Worm (Caenorhabditis elegans): ENCODE data around the gene clc-19.

The clc-19 gene

DNA sequence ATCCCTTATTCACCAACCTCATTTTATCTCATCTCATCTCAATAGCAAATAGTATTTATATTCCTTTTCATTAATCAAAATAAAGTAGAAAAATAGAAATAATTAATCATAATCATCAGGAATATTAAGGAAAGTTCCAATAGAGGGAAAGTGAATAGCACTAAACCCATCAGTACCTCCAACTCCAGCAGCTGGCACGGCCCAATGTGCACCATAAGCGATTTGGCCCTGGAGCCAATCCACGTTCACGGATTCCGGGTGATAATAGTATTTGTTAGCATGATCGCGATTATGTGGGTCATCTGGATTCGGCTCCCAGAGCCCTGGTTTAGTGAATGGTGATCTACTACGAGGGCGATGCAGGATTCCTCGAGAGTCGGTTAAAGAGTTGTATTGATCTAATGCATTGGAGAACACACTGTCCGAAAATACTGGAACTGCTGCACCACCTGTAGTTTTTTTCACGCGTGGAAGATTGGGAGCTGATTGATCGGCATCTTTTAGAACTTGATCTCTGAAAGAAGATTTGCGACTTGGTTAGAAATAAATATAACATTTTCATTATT, 37.6 kb downstream of the clc-19 start (continued):
- peak; percentile 26 for TF ChIP-seq ceh-48 (tag; optimal IDR thresholded peaks at IDR 0.05)
- no peak for TF ChIP-seq pros-1 (tag; optimal IDR thresholded peaks at IDR 0.05)
- no peak for TF ChIP-seq ceh-18 (tag; optimal IDR thresholded peaks at IDR 0.05)
- peak; percentile 43 for TF ChIP-seq dve-1 (tag; optimal IDR thresholded peaks at IDR 0.05)
- TF ChIP-seq lin-11 (tag; optimal IDR thresholded peaks at IDR 0.05), result peak; percentile 57
- TF ChIP-seq odd-2 (tag; optimal IDR thresholded peaks at IDR 0.05), result no peak
- TF ChIP-seq ets-4 (tag; optimal IDR thresholded peaks at IDR 0.05), result no peak
- TF ChIP-seq hlh-30 (tag; optimal IDR thresholded peaks at IDR 0.05; ENCODE audit: insufficient read depth), result no peak
- TF ChIP-seq eyg-1 (tag; optimal IDR thresholded peaks at IDR 0.05), result no peak
- TF ChIP-seq elt-2 (tag; optimal IDR thresholded peaks at IDR 0.05), result peak; percentile 9
- TF ChIP-seq gmeb-2 (tag; optimal IDR thresholded peaks at IDR 0.05), result peak; percentile 73
- TF ChIP-seq hlh-6 (tag; optimal IDR thresholded peaks at IDR 0.05), result no peak
- peak; percentile 32 for TF ChIP-seq ceh-19 (GFP tag; optimal IDR thresholded peaks at IDR 0.05)
- no peak for TF ChIP-seq elt-4 (tag; optimal IDR thresholded peaks at IDR 0.05)
- TF ChIP-seq sdc-2 (tag; optimal IDR thresholded peaks at IDR 0.05), result no peak
- TF ChIP-seq Y22D7AL.16 (tag; optimal IDR thresholded peaks at IDR 0.05), result peak; percentile 50
- no peak for TF ChIP-seq tbx-7 (tag; optimal IDR thresholded peaks at IDR 0.05)
- TF ChIP-seq ceh-2 (tag; optimal IDR thresholded peaks at IDR 0.05), result no peak
- TF ChIP-seq pha-4 (tag; optimal IDR thresholded peaks at IDR 0.05), result no peak
- no peak for TF ChIP-seq syd-9 (tag; optimal IDR thresholded peaks at IDR 0.05)
- TF ChIP-seq madf-2 (tag; optimal IDR thresholded peaks at IDR 0.05), result peak; percentile 91
- TF ChIP-seq K02D7.2 (tag; optimal IDR thresholded peaks at IDR 0.05), result peak; percentile 52
- no peak for TF ChIP-seq unc-42 (tag; optimal IDR thresholded peaks at IDR 0.05)
- TF ChIP-seq mec-3 (tag; optimal IDR thresholded peaks at IDR 0.05; ENCODE audit: borderline replicate concordance), result no peak
- no peak for TF ChIP-seq fkh-6 (tag; optimal IDR thresholded peaks at IDR 0.05)
- peak; percentile 95 for TF ChIP-seq ama-1 (optimal IDR thresholded peaks at IDR 0.05)
- TF ChIP-seq pax-1 (tag; optimal IDR thresholded peaks at IDR 0.05), result no peak
- TF ChIP-seq hlh-8 (tag; optimal IDR thresholded peaks at IDR 0.05), result no peak

DNA sequence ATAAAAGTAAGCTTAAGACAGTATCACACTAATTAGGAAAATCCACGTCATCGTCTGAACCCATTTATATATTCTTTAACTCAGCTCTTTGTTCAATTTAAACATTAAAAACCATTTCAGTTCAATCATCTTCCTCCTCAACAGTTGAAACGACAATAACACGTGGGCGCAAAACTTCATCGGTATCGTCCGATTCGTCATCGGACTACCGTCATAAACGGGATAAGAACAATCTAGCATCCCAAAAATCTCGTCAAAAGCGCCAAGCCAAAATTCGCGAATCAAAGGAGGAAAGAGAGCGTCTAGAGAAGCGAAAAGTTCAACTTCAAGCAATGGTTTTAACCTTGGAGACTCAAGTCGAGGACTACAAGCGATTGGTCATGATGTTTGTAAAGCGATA, 38.2 kb downstream of the clc-19 start:
- no peak for TF ChIP-seq ceh-24 (tag; optimal IDR thresholded peaks at IDR 0.05)
- peak; percentile 54 for TF ChIP-seq ama-1 (optimal IDR thresholded peaks at IDR 0.05)
- no peak for TF ChIP-seq hlh-6 (tag; optimal IDR thresholded peaks at IDR 0.05)

DNA sequence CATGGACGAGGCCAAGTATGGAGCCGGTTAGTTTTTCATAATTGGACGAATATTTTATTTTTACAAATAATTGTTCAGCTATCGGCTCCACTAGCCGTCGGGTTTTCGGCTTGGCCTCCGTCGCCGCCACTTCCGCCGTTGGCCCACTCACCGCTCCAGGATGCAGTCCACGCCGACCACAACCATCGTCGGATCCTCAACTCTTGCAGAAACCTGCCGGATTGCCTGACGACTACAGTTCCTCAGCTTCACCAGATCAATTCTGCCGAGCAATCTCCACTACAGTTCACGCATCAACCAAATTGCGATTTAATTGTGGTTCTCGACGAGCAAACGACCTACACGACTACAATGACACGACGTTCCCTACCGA, 38.9 kb downstream of the clc-19 start:
- TF ChIP-seq K02D7.2 (tag; optimal IDR thresholded peaks at IDR 0.05) (no peak), ceh-48 (tag; optimal IDR thresholded peaks at IDR 0.05) (no peak), ceh-45 (GFP tag; IDR thresholded peaks at IDR 0.05) (0 out of 2 replicates have a peak, but pooled peaks have one; percentile 25), ceh-30 (tag; optimal IDR thresholded peaks at IDR 0.05) (no peak), tbx-7 (tag; optimal IDR thresholded peaks at IDR 0.05) (no peak), lim-6 (tag; optimal IDR thresholded peaks at IDR 0.05) (no peak)

- TF ChIP-seq npax-4 (tag; optimal IDR thresholded peaks at IDR 0.05) (no peak), ceh-45 (GFP tag; IDR thresholded peaks at IDR 0.05) (no peak), ceh-34 (tag; optimal IDR thresholded peaks at IDR 0.05) (peak; percentile 41), pat-9 (tag; optimal IDR thresholded peaks at IDR 0.05) (no peak), ahr-1 (tag; optimal IDR thresholded peaks at IDR 0.05) (no peak), ama-1 (optimal IDR thresholded peaks at IDR 0.05) (peak; percentile 56), ceh-30 (tag; optimal IDR thresholded peaks at IDR 0.05) (no peak), lim-6 (tag; optimal IDR thresholded peaks at IDR 0.05) (no peak), mec-3 (tag; optimal IDR thresholded peaks at IDR 0.05; ENCODE audit: borderline replicate concordance) (no peak), pag-3 (tag; optimal IDR thresholded peaks at IDR 0.05; ENCODE audit: borderline replicate concordance) (no peak), ceh-18 (tag; optimal IDR thresholded peaks at IDR 0.05) (peak; percentile 82), hlh-13 (GFP tag; optimal IDR thresholded peaks at IDR 0.05) (no peak), ets-4 (tag; optimal IDR thresholded peaks at IDR 0.05) (peak; percentile 51), fkh-6 (tag; optimal IDR thresholded peaks at IDR 0.05) (peak; percentile 2), hlh-8 (tag; optimal IDR thresholded peaks at IDR 0.05) (peak; percentile 14), ceh-22 (tag; optimal IDR thresholded peaks at IDR 0.05) (no peak), pha-4 (tag; optimal IDR thresholded peaks at IDR 0.05) (no peak), C38D4.7 (GFP tag; optimal IDR thresholded peaks at IDR 0.05) (no peak), unc-86 (tag; optimal IDR thresholded peaks at IDR 0.05) (no peak), ceh-14 (tag; optimal IDR thresholded peaks at IDR 0.05) (no peak), tbx-7 (tag; optimal IDR thresholded peaks at IDR 0.05) (no peak), unc-42 (tag; optimal IDR thresholded peaks at IDR 0.05) (peak; percentile 29), K02D7.2 (tag; optimal IDR thresholded peaks at IDR 0.05) (no peak), pha-2 (tag; optimal IDR thresholded peaks at IDR 0.05) (peak; percentile 18), nhr-11 (tag; optimal IDR thresholded peaks at IDR 0.05) (no peak), ztf-16 (tag; optimal IDR thresholded peaks at IDR 0.05) (peak; percentile 9)
These were observed 39.5 kb downstream of the clc-19 start for ce11 chrIII:833711-834442.
